Fruit fly (Drosophila melanogaster) whole organism: ENCODE data around the gene jub.

Experiments
- EcR ChIP-seq, 2 experiments: fragments of >200 bp; optimal IDR thresholded peaks; 2 replicates each; lab custom pipeline; 2017; ENCODE audit warnings: missing biosample characterization in 2 of 2, missing genetic modification characterization in 2 of 2, missing genetic modification reagents in 2 of 2
- psq ChIP-seq: fragments of >200 bp; optimal IDR thresholded peaks from 2 replicates; lab custom pipeline; 2017

dm6 chrX:13779696-13780095 lies 50.4 kb downstream of the jub start:
- TF ChIP-seq psq (lab: Kevin White, UChicago) (no peak), EcR (GFP tag; optimal IDR thresholded peaks at IDR 0.05; lab: Kevin White, UChicago) (no peak)
